Fruit fly (Drosophila melanogaster) whole organism, adult: ENCODE measurements around the gene CG9471.
A peak's percentile ranks its signal among the peaks of the same experiment; 100 is the strongest.

Experiments
- CG11617 ChIP-seq: fragments of 200-800 bp; sonication (Bioruptor generic); optimal IDR thresholded peaks from 2 replicates; lab custom pipeline; 2017; ENCODE audit warnings: mild to moderate bottlenecking, missing biosample characterization, missing genetic modification reagents, missing genetic modification characterization
- CG12768 ChIP-seq: fragments of 200-800 bp; sonication (Bioruptor generic); optimal IDR thresholded peaks from 2 replicates; lab custom pipeline; 2017; ENCODE audit warnings: missing biosample characterization, missing genetic modification characterization, mild to moderate bottlenecking, moderate library complexity, missing genetic modification reagents
- CG14711 ChIP-seq: fragments of 200-800 bp; sonication (Bioruptor generic); optimal IDR thresholded peaks from 2 replicates; lab custom pipeline; 2018; ENCODE audit warnings: missing biosample characterization, mild to moderate bottlenecking, missing genetic modification characterization, moderate library complexity
- CG1620 ChIP-seq: fragments of 200-800 bp; sonication (Bioruptor generic); optimal IDR thresholded peaks from 2 replicates; lab custom pipeline; 2016; ENCODE audit warnings: missing biosample characterization, missing genetic modification characterization
- CG33017 ChIP-seq: fragments of 200-800 bp; sonication (Bioruptor generic); optimal IDR thresholded peaks from 2 replicates; lab custom pipeline; 2018; ENCODE audit warnings: missing biosample characterization, mild to moderate bottlenecking, missing genetic modification characterization, moderate library complexity
- CG5204 ChIP-seq: fragments of 200-800 bp; sonication (Bioruptor generic); optimal IDR thresholded peaks from 2 replicates; lab custom pipeline; 2016; ENCODE audit warnings: missing biosample characterization, missing genetic modification characterization
- CG7045 ChIP-seq: fragments of 200-800 bp; sonication (Bioruptor generic); optimal IDR thresholded peaks from 2 replicates; lab custom pipeline; 2017; ENCODE audit warnings: missing biosample characterization, mild to moderate bottlenecking, missing genetic modification characterization
- CG7101 ChIP-seq: fragments of 200-800 bp; sonication (Bioruptor generic); optimal IDR thresholded peaks from 2 replicates; lab custom pipeline; 2018; ENCODE audit warnings: missing biosample characterization, mild to moderate bottlenecking, missing genetic modification characterization, moderate library complexity
- Clk ChIP-seq: fragments of 200-800 bp; sonication (Bioruptor generic); optimal IDR thresholded peaks from 2 replicates; lab custom pipeline; 2017; ENCODE audit warnings: missing biosample characterization, missing genetic modification characterization
- Crg-1 ChIP-seq: fragments of 200-800 bp; sonication (Bioruptor generic); optimal IDR thresholded peaks from 2 replicates; lab custom pipeline; 2016; ENCODE audit warnings: missing biosample characterization, missing genetic modification characterization
- Hr96 ChIP-seq: fragments of 200-800 bp; sonication (Bioruptor generic); optimal IDR thresholded peaks from 2 replicates; lab custom pipeline; 2016; ENCODE audit warnings: missing biosample characterization, missing genetic modification characterization
- Mnt ChIP-seq: fragments of 200-800 bp; sonication (Bioruptor generic); optimal IDR thresholded peaks from 2 replicates; lab custom pipeline; 2016; ENCODE audit warnings: missing biosample characterization, mild to moderate bottlenecking, missing genetic modification characterization
- bab1 ChIP-seq: fragments of 200-800 bp; sonication (Bioruptor generic); optimal IDR thresholded peaks from 3 replicates; lab custom pipeline; 2019; ENCODE audit warnings: missing biosample characterization, mild to moderate bottlenecking, missing genetic modification characterization, moderate library complexity
- cic ChIP-seq: fragments of 200-800 bp; sonication (Bioruptor generic); optimal IDR thresholded peaks from 2 replicates; lab custom pipeline; 2017; ENCODE audit warnings: missing biosample characterization, mild to moderate bottlenecking, missing genetic modification characterization, moderate library complexity
- cnc ChIP-seq, 2 experiments: fragments of >200 bp; optimal IDR thresholded peaks; 2 replicates each; lab custom pipeline; 2017
- kay ChIP-seq: fragments of 200-800 bp; sonication (Bioruptor generic); peaks from one replicate; lab custom pipeline; 2016; ENCODE audit warnings: missing biosample characterization, missing genetic modification characterization, borderline replicate concordance
- ovo ChIP-seq: fragments of 200-800 bp; sonication (Bioruptor generic); optimal IDR thresholded peaks from 2 replicates; lab custom pipeline; 2016; ENCODE audit warnings: missing biosample characterization, missing genetic modification characterization
- pad ChIP-seq: fragments of 200-800 bp; sonication (Bioruptor generic); optimal IDR thresholded peaks from 3 replicates; lab custom pipeline; 2017; ENCODE audit warnings: missing biosample characterization, missing genetic modification characterization, mild to moderate bottlenecking, moderate library complexity, missing genetic modification reagents
- tj ChIP-seq: fragments of 200-800 bp; sonication (Bioruptor generic); optimal IDR thresholded peaks from 3 replicates; lab custom pipeline; 2017; ENCODE audit warnings: missing biosample characterization, mild to moderate bottlenecking, missing genetic modification characterization, moderate library complexity
- toe ChIP-seq: fragments of 200-800 bp; sonication (Bioruptor generic); optimal IDR thresholded peaks from 2 replicates; lab custom pipeline; 2016; ENCODE audit warnings: missing biosample characterization, missing genetic modification characterization

CG9471 gene

dm6 chr3R:9784341-9785062 is 13.2 kb upstream of the CG9471 start, which contains the start of the genes MtnA and CG8500:
TSS of gene MtnA (minus strand) at chr3R:9784370.
TSS of gene CG8500 (plus strand) at chr3R:9784653.
- TF ChIP-seq Crg-1 (GFP tag; lab: Kevin White, UChicago) (no peak), Hr96 (no peak), bab1 (GFP tag; lab: Kevin White, UChicago) (peak; percentile 67), CG7101 (tag; lab: Kevin White, UChicago) (peak; percentile 27), tj (GFP tag; lab: Kevin White, UChicago) (no peak), pad (peak; percentile 3), CG14711 (tag; lab: Kevin White, UChicago) (no peak), cic (peak; percentile 60), CG33017 (tag; lab: Kevin White, UChicago) (no peak), CG12768 (GFP tag; lab: Kevin White, UChicago) (no peak), ovo (GFP tag; lab: Kevin White, UChicago) (no peak), cnc (optimal IDR thresholded peaks at IDR 0.05; lab: Kevin White, UChicago) (no peak), Mnt (peak; percentile 51), Clk (GFP tag; lab: Kevin White, UChicago) (no peak)

DNA sequence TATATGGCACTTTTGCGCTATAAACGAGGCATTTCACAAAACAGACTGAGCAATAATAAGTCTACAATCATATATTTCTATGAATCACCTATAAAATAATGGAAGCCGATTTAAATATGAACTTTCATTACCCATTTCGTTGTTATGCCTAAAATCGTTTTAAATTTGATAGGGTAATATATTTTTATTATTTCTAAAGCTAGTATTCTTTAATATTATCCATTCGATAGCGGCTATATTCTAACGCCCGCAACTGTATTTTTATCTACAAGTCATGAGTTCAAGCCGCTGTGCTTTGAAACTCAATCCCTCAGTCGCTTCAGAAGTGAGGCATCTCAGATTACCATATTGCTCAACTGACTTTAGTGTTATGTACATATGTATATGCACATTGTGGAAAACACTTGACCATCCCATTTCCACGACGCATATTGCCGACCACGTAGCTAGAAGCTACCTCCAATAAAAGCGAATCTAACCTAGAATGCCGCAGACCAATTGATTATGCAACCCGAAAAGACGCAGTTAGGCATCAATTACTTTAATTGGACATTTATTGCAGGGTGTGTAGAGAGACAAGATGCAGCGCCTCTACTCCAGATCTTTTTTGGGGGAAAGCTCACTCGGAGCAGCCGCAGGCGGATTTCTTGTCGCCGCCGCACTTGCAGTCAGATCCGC is 12.0 kb upstream of the CG9471 start:
- no peak for TF ChIP-seq pad
- TF ChIP-seq Mnt: no peak
- no peak for TF ChIP-seq CG1620 (GFP tag; lab: Kevin White, UChicago)
- no peak for TF ChIP-seq CG12768 (GFP tag; lab: Kevin White, UChicago)
- peak; percentile 62 for TF ChIP-seq bab1 (GFP tag; lab: Kevin White, UChicago)
- no peak for TF ChIP-seq Clk (GFP tag; lab: Kevin White, UChicago)
- no peak for TF ChIP-seq toe
- TF ChIP-seq CG11617: no peak
- TF ChIP-seq CG33017 (tag; lab: Kevin White, UChicago): peak; percentile 37
- no peak for TF ChIP-seq tj (GFP tag; lab: Kevin White, UChicago)
- peak; percentile 18 for TF ChIP-seq CG14711 (tag; lab: Kevin White, UChicago)
- TF ChIP-seq CG7045 (GFP tag; lab: Kevin White, UChicago): no peak
- no peak for TF ChIP-seq kay (GFP tag; lab: Kevin White, UChicago)
- TF ChIP-seq Crg-1 (GFP tag; lab: Kevin White, UChicago): no peak
- TF ChIP-seq CG7101 (tag; lab: Kevin White, UChicago): peak; percentile 16
- TF ChIP-seq cic: no peak
- TF ChIP-seq Hr96: no peak
- no peak for TF ChIP-seq CG5204
- TF ChIP-seq ovo (GFP tag; lab: Kevin White, UChicago): peak; percentile 0
- no peak for TF ChIP-seq cnc (optimal IDR thresholded peaks at IDR 0.05; lab: Kevin White, UChicago)

DNA sequence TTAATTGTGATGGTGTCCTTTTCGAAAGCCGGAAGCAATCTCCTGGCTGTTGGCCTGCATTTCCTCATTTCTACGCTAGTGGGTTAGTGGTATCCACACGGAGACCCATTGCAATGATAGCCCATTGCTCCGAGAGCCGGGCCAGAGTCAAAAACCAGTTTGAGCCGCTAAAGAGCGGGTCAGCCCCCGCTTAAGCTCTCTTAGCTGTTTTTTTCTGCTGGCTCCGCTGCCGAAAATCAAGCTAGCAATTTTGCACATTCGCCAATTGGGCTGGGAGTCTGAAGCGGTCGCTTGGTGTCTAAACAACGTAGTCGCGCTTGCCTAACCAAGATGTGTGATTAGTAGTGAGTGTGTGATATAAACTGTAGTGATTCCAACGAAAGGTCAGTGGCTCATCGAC is 8.4 kb upstream of the CG9471 start, which contains the start of gene CG12947:
CG12947 (plus strand) TSS at position 301 of the 400 bp plus-strand sequence.
- TF ChIP-seq CG14711 (tag; lab: Kevin White, UChicago): no peak
- TF ChIP-seq toe: no peak
- TF ChIP-seq bab1 (GFP tag; lab: Kevin White, UChicago): no peak
- TF ChIP-seq cic: no peak
- no peak for TF ChIP-seq Hr96
- TF ChIP-seq CG12768 (GFP tag; lab: Kevin White, UChicago): no peak
- no peak for TF ChIP-seq CG7045 (GFP tag; lab: Kevin White, UChicago)
- no peak for TF ChIP-seq CG33017 (tag; lab: Kevin White, UChicago)

DNA sequence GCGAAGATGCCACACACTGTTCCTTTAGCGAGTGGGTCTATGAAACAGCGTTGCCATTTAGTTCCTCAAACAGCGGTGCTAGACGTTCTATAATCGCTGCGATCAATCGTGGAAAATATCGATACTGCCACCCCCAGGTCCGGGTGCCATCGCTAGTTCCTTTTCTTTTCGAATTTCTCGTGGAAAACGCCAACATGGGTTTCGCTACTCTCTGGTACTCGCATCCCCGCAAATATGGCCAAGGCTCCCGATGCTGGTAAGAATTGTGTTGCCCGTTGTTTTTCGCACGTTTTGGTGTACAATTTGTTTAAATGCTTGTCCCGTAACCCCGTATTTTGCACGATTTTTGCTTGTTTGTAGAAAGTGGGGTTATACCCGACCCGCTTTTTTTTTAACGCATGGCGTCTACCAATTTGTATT is 6.6 kb upstream of the CG9471 start, which contains the start of gene RpS29:
RpS29 (plus strand) TSS at position 102 of the 420 bp plus-strand sequence.
- TF ChIP-seq CG12768 (GFP tag; lab: Kevin White, UChicago): peak; percentile 70
- TF ChIP-seq CG1620 (GFP tag; lab: Kevin White, UChicago): peak; percentile 94
- TF ChIP-seq kay (GFP tag; lab: Kevin White, UChicago): no peak
- peak; percentile 83 for TF ChIP-seq CG11617
- TF ChIP-seq cic: peak; percentile 74
- peak; percentile 50 for TF ChIP-seq tj (GFP tag; lab: Kevin White, UChicago)
- peak; percentile 53 for TF ChIP-seq CG33017 (tag; lab: Kevin White, UChicago)
- peak; percentile 93 for TF ChIP-seq bab1 (GFP tag; lab: Kevin White, UChicago)
- peak; percentile 90 for TF ChIP-seq Mnt
- peak; percentile 93 for TF ChIP-seq Crg-1 (GFP tag; lab: Kevin White, UChicago)
- peak; percentile 71 for TF ChIP-seq pad
- TF ChIP-seq Hr96: peak; percentile 87
- TF ChIP-seq cnc (optimal IDR thresholded peaks at IDR 0.05; lab: Kevin White, UChicago): no peak
- TF ChIP-seq CG7101 (tag; lab: Kevin White, UChicago): peak; percentile 86
- peak; percentile 92 for TF ChIP-seq toe
- peak; percentile 69 for TF ChIP-seq CG14711 (tag; lab: Kevin White, UChicago)
- TF ChIP-seq CG5204: no peak
- TF ChIP-seq Clk (GFP tag; lab: Kevin White, UChicago): peak; percentile 62
- peak; percentile 73 for TF ChIP-seq ovo (GFP tag; lab: Kevin White, UChicago)
- TF ChIP-seq CG7045 (GFP tag; lab: Kevin White, UChicago): peak; percentile 42

DNA sequence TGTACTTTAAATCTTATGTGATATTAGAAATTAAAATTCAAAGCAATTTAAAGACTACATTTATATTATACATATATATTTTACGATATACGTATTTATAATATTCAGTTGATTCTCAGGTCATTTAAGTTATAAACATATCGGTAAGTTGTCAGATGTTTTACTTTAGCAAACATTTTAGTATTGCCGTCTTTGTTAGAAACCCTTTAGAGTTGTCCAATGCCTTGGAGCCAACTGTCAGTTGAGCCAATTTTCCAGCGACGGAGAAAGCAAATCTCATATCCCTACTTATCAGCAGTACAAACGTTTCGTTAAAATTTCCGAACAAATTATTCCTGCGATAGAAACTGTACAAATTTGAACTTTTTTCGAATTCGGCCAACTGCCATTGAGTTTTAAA is 3.5 kb upstream of the CG9471 start, which contains the start of gene topi:
topi (plus strand) TSS at position 301 of the 400 bp plus-strand sequence.
- TF ChIP-seq CG1620 (GFP tag; lab: Kevin White, UChicago) (no peak), Crg-1 (GFP tag; lab: Kevin White, UChicago) (no peak), CG7101 (tag; lab: Kevin White, UChicago) (no peak), tj (GFP tag; lab: Kevin White, UChicago) (no peak), CG12768 (GFP tag; lab: Kevin White, UChicago) (no peak), CG5204 (no peak), Clk (GFP tag; lab: Kevin White, UChicago) (no peak), toe (no peak), CG7045 (GFP tag; lab: Kevin White, UChicago) (no peak), ovo (GFP tag; lab: Kevin White, UChicago) (no peak), pad (no peak), CG14711 (tag; lab: Kevin White, UChicago) (no peak), kay (GFP tag; lab: Kevin White, UChicago) (no peak), cic (no peak), CG11617 (no peak), bab1 (GFP tag; lab: Kevin White, UChicago) (no peak), CG33017 (tag; lab: Kevin White, UChicago) (no peak)
